Worm (Caenorhabditis elegans): ENCODE measurements around the gene cbp-2.

The cbp-2 gene

ce11 chrIII:9951864-9952263, 28.9 kb downstream of the cbp-2 start, which contains the start of gene K03H1.11:
Gene K03H1.11, minus strand, starts transcription at chrIII:9951964.
- TF ChIP-seq aly-2 (tag; optimal IDR thresholded peaks at IDR 0.05) (no peak), nhr-23 (tag; optimal IDR thresholded peaks at IDR 0.05) (peak; percentile 13), ama-1 (optimal IDR thresholded peaks at IDR 0.05) (no peak)

ce11 chrIII:9956123-9956522, 33.1 kb downstream of the cbp-2 start, which contains the start of gene mog-1:
Gene mog-1, minus strand, starts transcription at chrIII:9956215.
- TF ChIP-seq fkh-2 (tag; optimal IDR thresholded peaks at IDR 0.05) (no peak), mdl-1 (tag; optimal IDR thresholded peaks at IDR 0.05) (no peak), nhr-237 (tag; optimal IDR thresholded peaks at IDR 0.05) (no peak), nhr-12 (tag; optimal IDR thresholded peaks at IDR 0.05) (no peak), unc-62 (GFP tag; optimal IDR thresholded peaks at IDR 0.05) (no peak), daf-12 (tag; optimal IDR thresholded peaks at IDR 0.05) (no peak), skn-1 (tag; optimal IDR thresholded peaks at IDR 0.05) (no peak), pha-4 (tag; optimal IDR thresholded peaks at IDR 0.05) (peak; percentile 60), ama-1 (optimal IDR thresholded peaks at IDR 0.05) (no peak), egl-5 (tag; optimal IDR thresholded peaks at IDR 0.05) (peak; percentile 11), ceh-28 (tag; optimal IDR thresholded peaks at IDR 0.05) (no peak), lin-15B (tag; optimal IDR thresholded peaks at IDR 0.05) (peak; percentile 17), lsy-12 (tag; optimal IDR thresholded peaks at IDR 0.05) (no peak)

ce11 chrIII:9956665-9957401, 33.9 kb downstream of the cbp-2 start, which contains the start of gene alx-1:
Gene alx-1, plus strand, starts transcription at chrIII:9957351.
- TF ChIP-seq nhr-23 (tag; optimal IDR thresholded peaks at IDR 0.05) (no peak), nhr-237 (tag; optimal IDR thresholded peaks at IDR 0.05) (no peak), egl-27 (tag; optimal IDR thresholded peaks at IDR 0.05) (no peak), nhr-43 (tag; optimal IDR thresholded peaks at IDR 0.05; ENCODE audit: poor library complexity, severe bottlenecking) (no peak), ztf-11 (tag; optimal IDR thresholded peaks at IDR 0.05) (no peak), zag-1 (tag; optimal IDR thresholded peaks at IDR 0.05) (no peak), nhr-11 (tag; optimal IDR thresholded peaks at IDR 0.05) (no peak), pha-4 (tag; optimal IDR thresholded peaks at IDR 0.05) (peak; percentile 39), jun-1 (tag; optimal IDR thresholded peaks at IDR 0.05) (peak; percentile 66), nfya-1 (tag; optimal IDR thresholded peaks at IDR 0.05; ENCODE audit: insufficient read depth) (peak; percentile 20), nhr-67 (tag; optimal IDR thresholded peaks at IDR 0.05) (no peak), nhr-28 (tag; optimal IDR thresholded peaks at IDR 0.05) (no peak), ceh-82 (tag; optimal IDR thresholded peaks at IDR 0.05) (no peak), tbx-2 (tag; optimal IDR thresholded peaks at IDR 0.05) (no peak), R02D3.7 (tag; optimal IDR thresholded peaks at IDR 0.05) (no peak), snpc-4 (tag; optimal IDR thresholded peaks at IDR 0.05) (peak; percentile 3), elt-3 (tag; optimal IDR thresholded peaks at IDR 0.05) (no peak), nhr-77 (tag; optimal IDR thresholded peaks at IDR 0.05) (no peak), aly-2 (tag; optimal IDR thresholded peaks at IDR 0.05) (no peak), elt-1 (tag; optimal IDR thresholded peaks at IDR 0.05) (no peak), elt-2 (tag; optimal IDR thresholded peaks at IDR 0.05) (peak; percentile 52), nhr-12 (tag; optimal IDR thresholded peaks at IDR 0.05) (no peak), fos-1 (tag; optimal IDR thresholded peaks at IDR 0.05) (peak; percentile 62), pqm-1 (tag; optimal IDR thresholded peaks at IDR 0.05) (peak; percentile 50), unc-39 (tag; optimal IDR thresholded peaks at IDR 0.05) (no peak), ceh-16 (tag; optimal IDR thresholded peaks at IDR 0.05) (no peak), egl-5 (tag; optimal IDR thresholded peaks at IDR 0.05) (no peak), ceh-28 (tag; optimal IDR thresholded peaks at IDR 0.05) (peak; percentile 40), lin-39 (tag; optimal IDR thresholded peaks at IDR 0.05) (no peak), fkh-2 (tag; optimal IDR thresholded peaks at IDR 0.05) (no peak)

ce11 chrIII:9963447-9963846, 40.5 kb downstream of the cbp-2 start:
- no peak for TF ChIP-seq ztf-4 (tag; optimal IDR thresholded peaks at IDR 0.05)

Data from whole organism, L3 larva.